Worm (Caenorhabditis elegans) whole organism, late embryonic: ENCODE data around the gene clpf-1.

Experiments
- elt-4 ChIP-seq: sonication (generic microtip); optimal IDR thresholded peaks from 2 replicates; lab custom pipeline; 2016; ENCODE audit warnings: missing genetic modification characterization, missing compliant biosample characterization
- nhr-11 ChIP-seq: fragments of 150-350 bp; optimal IDR thresholded peaks from 2 replicates; lab custom pipeline; 2014; ENCODE audit warnings: missing biosample characterization, missing genetic modification characterization
- pag-3 ChIP-seq: sonication (generic microtip); optimal IDR thresholded peaks from 2 replicates; lab custom pipeline; 2016; ENCODE audit warnings: missing compliant biosample characterization, missing genetic modification characterization, borderline replicate concordance
- pqm-1 ChIP-seq: sonication (generic microtip); optimal IDR thresholded peaks from 2 replicates; lab custom pipeline; 2016; ENCODE audit warnings: missing genetic modification characterization, missing compliant biosample characterization
- pros-1 ChIP-seq: fragments of 150-350 bp; optimal IDR thresholded peaks from 2 replicates; lab custom pipeline; 2014; ENCODE audit warnings: missing biosample characterization, missing genetic modification reagents, missing genetic modification characterization
- rnt-1 ChIP-seq: sonication (generic microtip); optimal IDR thresholded peaks from 2 replicates; lab custom pipeline; 2016; ENCODE audit warnings: missing genetic modification characterization, missing compliant biosample characterization
- sox-2 ChIP-seq: fragments of 200-800 bp; sonication (Bioruptor generic); IDR thresholded peaks from 2 replicates; pipeline ENCODE4 v1.3.6; 2022; ENCODE audit warnings: missing genetic modification reagents, missing genetic modification characterization, missing compliant biosample characterization
- tbx-7 ChIP-seq: sonication (generic microtip); optimal IDR thresholded peaks from 2 replicates; lab custom pipeline; 2016; ENCODE audit warnings: missing genotype, missing genetic modification characterization, missing compliant biosample characterization
- unc-55 ChIP-seq: sonication (generic microtip); optimal IDR thresholded peaks from 2 replicates; lab custom pipeline; 2017; ENCODE audit warnings: missing biosample characterization, missing genetic modification reagents, missing genetic modification characterization
- unc-86 ChIP-seq: sonication (generic microtip); optimal IDR thresholded peaks from 2 replicates; lab custom pipeline; 2016; ENCODE audit warnings: missing genetic modification characterization, missing compliant biosample characterization
- zip-5 ChIP-seq: sonication (generic microtip); optimal IDR thresholded peaks from 2 replicates; lab custom pipeline; 2016; ENCODE audit warnings: missing genetic modification characterization, missing compliant biosample characterization

DNA sequence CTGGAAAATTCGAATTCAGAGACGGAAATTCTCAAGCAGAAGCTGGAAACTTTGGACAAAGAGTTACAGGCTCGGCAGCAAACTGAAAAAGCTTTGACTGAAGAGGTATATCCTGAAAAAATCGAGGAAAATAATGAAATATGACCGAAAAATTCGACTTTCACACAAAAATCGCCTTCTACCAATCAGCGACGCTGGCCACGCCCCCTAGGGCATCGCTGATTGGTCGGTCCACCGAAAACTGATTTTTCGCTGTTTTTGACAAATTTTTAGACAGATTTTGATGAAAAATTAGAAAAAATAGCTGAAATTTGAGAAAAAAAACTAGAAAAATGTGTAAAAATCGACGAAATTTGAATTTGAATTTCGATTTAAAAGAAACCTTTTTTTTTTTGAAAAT lies 21.4 kb downstream of the clpf-1 start:
- TF ChIP-seq unc-55 (no peak), elt-4 (no peak), rnt-1 (tag; lab: Kevin White, UChicago) (no peak), pqm-1 (tag; lab: Kevin White, UChicago) (no peak), sox-2 (GFP tag; lab: Robert Waterston, UW) (no peak), unc-86 (tag; lab: Kevin White, UChicago) (no peak), pag-3 (tag; lab: Kevin White, UChicago) (no peak), zip-5 (tag; lab: Kevin White, UChicago) (no peak), pros-1 (tag; lab: Kevin White, UChicago) (no peak), tbx-7 (tag; lab: Kevin White, UChicago) (no peak), nhr-11 (tag; lab: Kevin White, UChicago) (no peak)
